Fruit fly (Drosophila melanogaster) whole organism, embryonic: Measurements from ENCODE around the gene sif.

Experiments
- ATbp ChIP-seq: fragments of 200-800 bp; sonication (Bioruptor generic); optimal IDR thresholded peaks from 2 replicates; lab custom pipeline; 2017; ENCODE audit warnings: missing biosample characterization, mild to moderate bottlenecking, missing genetic modification characterization, missing genetic modification reagents
- Atf3 ChIP-seq: fragments of 200-800 bp; sonication (Bioruptor generic); optimal IDR thresholded peaks from 3 replicates; lab custom pipeline; 2016; ENCODE audit warnings: missing biosample characterization, missing genetic modification characterization
- C15 ChIP-seq: fragments of 200-800 bp; sonication (Bioruptor generic); IDR thresholded peaks from 3 replicates; pipeline ENCODE4 v1.3.6; 2022; ENCODE audit warnings: missing biosample characterization, missing genetic modification characterization
- CG1233 ChIP-seq: fragments of 200-800 bp; sonication (Bioruptor generic); optimal IDR thresholded peaks from 4 replicates; lab custom pipeline; 2018; ENCODE audit warnings: missing biosample characterization, mild to moderate bottlenecking, missing genetic modification characterization
- CG12942 ChIP-seq: fragments of 200-800 bp; sonication (Bioruptor generic); optimal IDR thresholded peaks from 3 replicates; lab custom pipeline; 2016; ENCODE audit warnings: missing biosample characterization, missing genetic modification characterization
- CG14710 ChIP-seq: fragments of 200-800 bp; sonication (Bioruptor generic); optimal IDR thresholded peaks from 3 replicates; lab custom pipeline; 2019; ENCODE audit warnings: missing biosample characterization, mild to moderate bottlenecking, missing genetic modification characterization, moderate library complexity
- CG1603 ChIP-seq: fragments of 200-800 bp; sonication (Bioruptor generic); optimal IDR thresholded peaks from 2 replicates; lab custom pipeline; 2019; ENCODE audit warnings: missing biosample characterization, mild to moderate bottlenecking, missing genetic modification characterization, moderate library complexity
- CG1647 ChIP-seq: fragments of 200-800 bp; sonication (Bioruptor generic); optimal IDR thresholded peaks from 3 replicates; lab custom pipeline; 2016; ENCODE audit warnings: missing biosample characterization, missing genetic modification characterization
- CG1792 ChIP-seq: fragments of 200-800 bp; sonication (Bioruptor generic); optimal IDR thresholded peaks from 2 replicates; lab custom pipeline; 2016; ENCODE audit warnings: missing biosample characterization, missing genetic modification characterization
- CG2199 ChIP-seq: fragments of 200-800 bp; sonication (Bioruptor generic); IDR thresholded peaks from 3 replicates; pipeline ENCODE4 v1.3.6; 2022; ENCODE audit warnings: missing biosample characterization, missing genetic modification characterization
- CG2678 ChIP-seq: fragments of 200-800 bp; sonication (Bioruptor generic); optimal IDR thresholded peaks from 3 replicates; lab custom pipeline; 2019; ENCODE audit warnings: missing biosample characterization, mild to moderate bottlenecking, missing genetic modification characterization, moderate library complexity
- CG32532 ChIP-seq: fragments of 200-800 bp; sonication (Bioruptor generic); IDR thresholded peaks from 2 replicates; pipeline ENCODE4 v1.3.6; 2022; ENCODE audit warnings: missing biosample characterization, missing genetic modification characterization
- CG3726 ChIP-seq: fragments of 200-800 bp; sonication (Bioruptor generic); IDR thresholded peaks from 3 replicates; pipeline ENCODE4, ENCODE4 v1.3.6; 2022; ENCODE audit warnings: missing biosample characterization, missing genetic modification characterization
- CG3838 ChIP-seq: fragments of 200-800 bp; sonication (Bioruptor generic); optimal IDR thresholded peaks from 3 replicates; lab custom pipeline; 2016; ENCODE audit warnings: missing biosample characterization, missing genetic modification characterization
- CG3847 ChIP-seq: fragments of 200-800 bp; sonication (Bioruptor generic); IDR thresholded peaks from 2 replicates; pipeline ENCODE4 v1.3.6; 2022; ENCODE audit warnings: missing biosample characterization, missing genetic modification characterization
- CG4730 ChIP-seq: fragments of 200-800 bp; sonication (Bioruptor generic); IDR thresholded peaks from 2 replicates; pipeline ENCODE4 v1.3.6; 2022; ENCODE audit warnings: missing biosample characterization, missing genetic modification characterization
- CG4854 ChIP-seq: fragments of 200-800 bp; sonication (Bioruptor generic); optimal IDR thresholded peaks from 2 replicates; lab custom pipeline; 2016; ENCODE audit warnings: missing biosample characterization, missing genetic modification characterization, inconsistent platforms
- CG6791 ChIP-seq: fragments of 200-800 bp; sonication (Bioruptor generic); IDR thresholded peaks from 3 replicates; pipeline ENCODE4 v1.3.6; 2022; ENCODE audit warnings: missing biosample characterization, missing genetic modification characterization; ENCODE audit not compliant: partially characterized antibody
- CG7786 ChIP-seq: fragments of 200-800 bp; sonication (Bioruptor generic); optimal IDR thresholded peaks from 2 replicates; lab custom pipeline; 2016; ENCODE audit warnings: missing biosample characterization, missing genetic modification characterization
- CG8478 ChIP-seq: fragments of >200 bp; optimal IDR thresholded peaks from 2 replicates; lab custom pipeline; 2018
- CG9437 ChIP-seq: fragments of 200-800 bp; sonication (Bioruptor generic); optimal IDR thresholded peaks from 2 replicates; lab custom pipeline; 2018; ENCODE audit warnings: missing biosample characterization, mild to moderate bottlenecking, missing genetic modification characterization
- CHES-1-like ChIP-seq: fragments of 200-800 bp; sonication (Bioruptor generic); optimal IDR thresholded peaks from 2 replicates; lab custom pipeline; 2016; ENCODE audit warnings: missing biosample characterization, missing genetic modification characterization
- Dek ChIP-seq: fragments of 200-800 bp; sonication (Bioruptor generic); optimal IDR thresholded peaks from 3 replicates; lab custom pipeline; 2019; ENCODE audit warnings: missing biosample characterization, mild to moderate bottlenecking, missing genetic modification characterization, moderate library complexity
- ERR ChIP-seq: fragments of 200-800 bp; sonication (Bioruptor generic); optimal IDR thresholded peaks from 2 replicates; lab custom pipeline; 2016; ENCODE audit warnings: missing biosample characterization, missing genetic modification characterization
- H15 ChIP-seq: fragments of 200-800 bp; sonication (Bioruptor generic); IDR thresholded peaks from 3 replicates; pipeline ENCODE4 v1.3.6; 2022; ENCODE audit warnings: missing biosample characterization, missing genetic modification characterization
- HLH54F ChIP-seq: fragments of 200-800 bp; sonication (Bioruptor generic); optimal IDR thresholded peaks from 3 replicates; lab custom pipeline; 2016; ENCODE audit warnings: missing biosample characterization, missing genetic modification characterization
- Hr78 ChIP-seq, 2 experiments: fragments of 200-800 bp in 1 of 2; fragments of >200 bp in 1 of 2; sonication (Bioruptor generic) in 1 of 2; optimal IDR thresholded peaks; 2 replicates each; lab custom pipeline; 2017 to 2019; ENCODE audit warnings: missing biosample characterization in 2 of 2, missing genetic modification characterization in 2 of 2, mild to moderate bottlenecking in 1 of 2, moderate library complexity in 1 of 2
- MBD-R2 ChIP-seq: fragments of 200-800 bp; sonication (Bioruptor generic); IDR thresholded peaks from 2 replicates; pipeline ENCODE4 v1.3.6; 2022; ENCODE audit warnings: missing biosample characterization, missing genetic modification characterization
- Nf-YA ChIP-seq: fragments of 200-800 bp; sonication (Bioruptor generic); IDR thresholded peaks from 2 replicates; pipeline ENCODE4 v1.3.6; 2022; ENCODE audit warnings: missing biosample characterization, missing genetic modification characterization
- Scr ChIP-seq: fragments of 200-800 bp; sonication (Bioruptor generic); IDR thresholded peaks from 2 replicates; pipeline ENCODE4 v1.3.6; 2022; ENCODE audit warnings: missing biosample characterization, missing genetic modification characterization; ENCODE audit not compliant: partially characterized antibody
- br ChIP-seq: fragments of >200 bp; optimal IDR thresholded peaks from 2 replicates; lab custom pipeline; 2017
- bsh ChIP-seq, 2 experiments: fragments of 200-800 bp; sonication (Bioruptor generic); optimal IDR thresholded peaks; 2 replicates each; lab custom pipeline; 2017 to 2018; ENCODE audit warnings: mild to moderate bottlenecking in 2 of 2, missing biosample characterization in 2 of 2, missing genetic modification characterization in 2 of 2, moderate library complexity in 1 of 2
- caup ChIP-seq: fragments of 200-800 bp; sonication (Bioruptor generic); optimal IDR thresholded peaks from 3 replicates; lab custom pipeline; 2017; ENCODE audit warnings: missing biosample characterization, mild to moderate bottlenecking, missing genetic modification characterization, moderate library complexity; ENCODE audit not compliant: severe bottlenecking
- eve ChIP-seq, 2 experiments: fragments of >200 bp; optimal IDR thresholded peaks; 2 replicates each; lab custom pipeline; 2017; ENCODE audit warnings: missing biosample characterization in 2 of 2, missing genetic modification characterization in 2 of 2
- ewg ChIP-seq: fragments of 200-800 bp; sonication (Bioruptor generic); optimal IDR thresholded peaks from 3 replicates; lab custom pipeline; 2017; ENCODE audit warnings: mild to moderate bottlenecking, missing biosample characterization, missing genetic modification reagents, missing genetic modification characterization
- fd64A ChIP-seq: fragments of 200-800 bp; sonication (Bioruptor generic); optimal IDR thresholded peaks from 3 replicates; lab custom pipeline; 2018; ENCODE audit warnings: missing biosample characterization, mild to moderate bottlenecking, missing genetic modification characterization
- gem ChIP-seq: fragments of 200-800 bp; sonication (Bioruptor generic); optimal IDR thresholded peaks from 2 replicates; lab custom pipeline; 2019; ENCODE audit warnings: missing biosample characterization, mild to moderate bottlenecking, missing genetic modification characterization, moderate library complexity
- grn ChIP-seq: fragments of 200-800 bp; sonication (Bioruptor generic); optimal IDR thresholded peaks from 3 replicates; lab custom pipeline; 2017; ENCODE audit warnings: missing biosample characterization, missing genetic modification characterization
- maf-S ChIP-seq: fragments of 200-800 bp; sonication (Bioruptor generic); optimal IDR thresholded peaks from 2 replicates; lab custom pipeline; 2016; ENCODE audit warnings: missing biosample characterization, missing genetic modification characterization
- oc ChIP-seq: fragments of 200-800 bp; sonication (Bioruptor generic); optimal IDR thresholded peaks from 2 replicates; lab custom pipeline; 2018; ENCODE audit warnings: missing biosample characterization, mild to moderate bottlenecking, missing genetic modification characterization, moderate library complexity
- pros ChIP-seq: fragments of 200-800 bp; sonication (Bioruptor generic); optimal IDR thresholded peaks from 3 replicates; lab custom pipeline; 2019; ENCODE audit warnings: missing biosample characterization, mild to moderate bottlenecking, missing genetic modification characterization, moderate library complexity
- salm ChIP-seq: fragments of 200-800 bp; sonication (Bioruptor generic); optimal IDR thresholded peaks from 2 replicates; lab custom pipeline; 2018; ENCODE audit warnings: missing biosample characterization, mild to moderate bottlenecking, missing genetic modification characterization
- sens ChIP-seq: fragments of 200-800 bp; sonication (Bioruptor generic); peaks from one replicate; lab custom pipeline; 2016; ENCODE audit warnings: missing biosample characterization, missing genetic modification characterization
- sug ChIP-seq: fragments of 200-800 bp; optimal IDR thresholded peaks from 2 replicates; lab custom pipeline; 2019; ENCODE audit warnings: missing biosample characterization, mild to moderate bottlenecking, missing genetic modification characterization, moderate library complexity
- tio ChIP-seq: fragments of 200-800 bp; sonication (Bioruptor generic); optimal IDR thresholded peaks from 2 replicates; lab custom pipeline; 2017; ENCODE audit warnings: missing biosample characterization, missing genetic modification characterization, inconsistent platforms
- ttk ChIP-seq: fragments of 200-800 bp; sonication (Bioruptor generic); IDR thresholded peaks from 2 replicates; pipeline ENCODE4 v2.1.2; 2022; ENCODE audit warnings: missing biosample characterization, missing genetic modification characterization
- vnd ChIP-seq: fragments of 200-800 bp; sonication (Bioruptor generic); IDR thresholded peaks from 3 replicates; pipeline ENCODE4 v1.3.6; 2022; ENCODE audit warnings: missing biosample characterization, missing genetic modification characterization; ENCODE audit not compliant: partially characterized antibody
- yki ChIP-seq: fragments of >200 bp; optimal IDR thresholded peaks from 3 replicates; lab custom pipeline; 2018
- z ChIP-seq: fragments of 200-800 bp; sonication (Bioruptor generic); IDR thresholded peaks from 3 replicates; pipeline ENCODE4 v1.3.6; 2022; ENCODE audit warnings: missing biosample characterization, missing genetic modification characterization
- zen ChIP-seq: fragments of 200-800 bp; sonication (Bioruptor generic); optimal IDR thresholded peaks from 3 replicates; lab custom pipeline; 2018; ENCODE audit warnings: missing biosample characterization, mild to moderate bottlenecking, missing genetic modification characterization, moderate library complexity
- zfh2 ChIP-seq: fragments of 200-800 bp; sonication (Bioruptor generic); optimal IDR thresholded peaks from 2 replicates; lab custom pipeline; 2016; ENCODE audit warnings: missing biosample characterization, missing genetic modification characterization

Gene sif

dm6 chr3L:5634188-5634894 lies 23.4 kb upstream of the sif start (continued):
- TF ChIP-seq tio (GFP tag; lab: Kevin White, UChicago) (no peak), CG3838 (GFP tag; lab: Kevin White, UChicago) (peak; percentile 65), CG1233 (GFP tag; lab: Kevin White, UChicago) (no peak), CG12942 (GFP tag; lab: Kevin White, UChicago) (no peak), fd64A (GFP tag; lab: Kevin White, UChicago) (no peak), CG4730 (no peak), vnd (GFP tag; lab: Robert Waterston, UW) (no peak), sug (tag; lab: Kevin White, UChicago) (no peak), Scr (no peak), CG3726 (GFP tag; lab: Robert Waterston, UW) (no peak), eve (GFP tag; optimal IDR thresholded peaks at IDR 0.05; lab: Kevin White, UChicago) (peak in 1 of 2 experiments; percentile 37), CG4854 (GFP tag; lab: Kevin White, UChicago) (no peak), ewg (GFP tag; lab: Kevin White, UChicago) (peak; percentile 79), C15 (no peak), CG2678 (tag; lab: Kevin White, UChicago) (no peak), br (lab: Kevin White, UChicago) (no peak), HLH54F (GFP tag; lab: Kevin White, UChicago) (no peak), CG14710 (peak; percentile 14), Dek (tag; lab: Kevin White, UChicago) (no peak), CG2199 (no peak), Atf3 (GFP tag; lab: Kevin White, UChicago) (no peak), CHES-1-like (no peak), CG6791 (GFP tag; lab: Robert Waterston, UW) (no peak), Nf-YA (GFP tag; lab: Robert Waterston, UW) (no peak), H15 (GFP tag; lab: Robert Waterston, UW) (no peak), caup (no peak), CG32532 (GFP tag; lab: Robert Waterston, UW) (no peak), ATbp (GFP tag; lab: Kevin White, UChicago) (no peak), salm (tag; lab: Kevin White, UChicago) (no peak), CG9437 (GFP tag; lab: Kevin White, UChicago) (no peak), yki (peak; percentile 14), ttk (GFP tag; lab: Robert Waterston, UW) (no peak), maf-S (no peak), CG8478 (lab: Kevin White, UChicago) (peak; percentile 64), zen (tag; lab: Kevin White, UChicago) (no peak), gem (peak; percentile 12), Hr78 (GFP tag; optimal IDR thresholded peaks at IDR 0.05; lab: Kevin White, UChicago) (peak in 1 of 2 experiments; percentile 87), CG7786 (GFP tag; lab: Kevin White, UChicago) (no peak), ERR (no peak), oc (no peak), bsh (GFP tag; optimal IDR thresholded peaks at IDR 0.05; lab: Kevin White, UChicago) (peak in 1 of 2 experiments; percentile 32), zfh2 (GFP tag; lab: Kevin White, UChicago) (no peak), MBD-R2 (GFP tag; lab: Robert Waterston, UW) (no peak), CG1603 (no peak), CG1792 (no peak), CG1647 (GFP tag; lab: Kevin White, UChicago) (no peak), CG3847 (GFP tag; lab: Robert Waterston, UW) (no peak), z (GFP tag; lab: Robert Waterston, UW) (peak; percentile 40; the same call in 1 of the 3 replicates), pros (GFP tag; lab: Kevin White, UChicago) (peak; percentile 52), grn (peak; percentile 10), sens (GFP tag; lab: Kevin White, UChicago) (peak; percentile 36)
